Worm (Caenorhabditis elegans) whole organism, L3 larva: ENCODE results near the gene srw-130.

ENCODE experiments used
- ceh-28 ChIP-seq: fragments of 150-350 bp; optimal IDR thresholded peaks from 2 replicates; lab custom pipeline; 2014; ENCODE audit warnings: missing biosample characterization, missing genetic modification reagents, missing genetic modification characterization
- ceh-82 ChIP-seq: fragments of 150-350 bp; optimal IDR thresholded peaks from 2 replicates; lab custom pipeline; 2014; ENCODE audit warnings: missing biosample characterization, missing genetic modification characterization
- ceh-9 ChIP-seq: sonication (generic microtip); optimal IDR thresholded peaks from 2 replicates; lab custom pipeline; 2018; ENCODE audit warnings: missing biosample characterization, missing genetic modification characterization
- elt-3 ChIP-seq, 3 experiments: fragments of 150-350 bp in 1 of 3; sonication (generic microtip) in 2 of 3; optimal IDR thresholded peaks; 2 replicates in 2 of 3; 4 replicates in 1 of 3; lab custom pipeline; 2014 to 2017; ENCODE audit warnings: missing biosample characterization in 3 of 3, missing genetic modification characterization in 3 of 3
- lin-39 ChIP-seq: fragments of 150-350 bp; optimal IDR thresholded peaks from 2 replicates; lab custom pipeline; 2018; ENCODE audit warnings: missing biosample characterization, missing genetic modification reagents, missing genetic modification characterization
- nfya-1 ChIP-seq: sonication (generic microtip); optimal IDR thresholded peaks from 2 replicates; lab custom pipeline; 2017; ENCODE audit warnings: missing genetic modification characterization, mild to moderate bottlenecking, missing compliant biosample characterization, antibody characterized with exemption, moderate library complexity; ENCODE audit not compliant: insufficient read depth
- nhr-12 ChIP-seq: fragments of 150-350 bp; optimal IDR thresholded peaks from 2 replicates; lab custom pipeline; 2014; ENCODE audit warnings: missing biosample characterization, missing genetic modification characterization
- nhr-23 ChIP-seq: fragments of 150-350 bp; optimal IDR thresholded peaks from 2 replicates; lab custom pipeline; 2014; ENCODE audit warnings: missing biosample characterization, missing genetic modification reagents, missing genetic modification characterization
- nhr-237 ChIP-seq: fragments of 150-350 bp; optimal IDR thresholded peaks from 2 replicates; lab custom pipeline; 2014; ENCODE audit warnings: missing biosample characterization, missing genetic modification characterization
- nhr-76 ChIP-seq: fragments of 150-350 bp; sonication (generic microtip); optimal IDR thresholded peaks from 5 replicates; lab custom pipeline; 2014; ENCODE audit warnings: missing biosample characterization, missing genetic modification characterization
- sea-2 ChIP-seq: fragments of 150-350 bp; sonication (generic microtip); optimal IDR thresholded peaks from 4 replicates; lab custom pipeline; 2014; ENCODE audit warnings: missing biosample characterization, missing genetic modification reagents, missing genetic modification characterization
- unc-62 ChIP-seq: fragments of 150-350 bp; sonication (generic microtip); optimal IDR thresholded peaks from 4 replicates; lab custom pipeline; 2014; ENCODE audit warnings: missing biosample characterization, missing genetic modification reagents, missing genetic modification characterization
- ztf-11 ChIP-seq: fragments of 150-350 bp; optimal IDR thresholded peaks from 2 replicates; lab custom pipeline; 2014; ENCODE audit warnings: missing biosample characterization, missing genetic modification characterization

DNA sequence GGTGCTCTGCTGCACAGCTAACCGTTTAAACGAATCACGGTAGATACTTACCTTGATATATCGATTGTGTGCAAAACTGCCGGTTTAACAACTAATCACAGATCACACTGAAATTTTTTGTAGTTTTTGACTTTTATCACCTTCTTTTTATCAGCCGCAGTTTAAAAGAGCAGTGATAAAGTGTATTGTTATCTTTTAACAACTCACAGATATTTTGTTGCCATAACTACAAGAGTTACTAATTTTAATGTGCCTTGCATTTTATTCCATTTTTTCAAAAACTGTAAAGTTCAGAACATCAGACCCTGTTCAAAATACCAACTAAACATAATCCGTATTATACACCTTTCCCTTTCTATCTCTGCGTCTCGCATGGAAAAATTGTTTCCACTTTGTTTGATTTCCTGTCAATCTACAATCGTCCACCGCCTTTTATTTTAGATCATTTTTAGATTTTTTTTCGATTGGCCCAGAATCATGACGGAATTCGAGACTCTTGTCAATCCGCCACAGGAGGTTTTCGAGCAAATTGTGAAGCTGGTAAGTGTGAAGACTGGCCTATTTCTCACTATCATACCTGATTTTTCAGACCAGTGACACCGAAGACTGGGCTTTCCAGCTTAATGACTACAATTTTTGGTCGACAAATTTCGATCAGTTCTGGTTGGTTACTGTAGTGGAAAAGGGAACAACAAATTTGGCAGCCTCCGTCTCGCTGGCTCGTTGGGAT is 4.2 kb upstream of the srw-130 start, which contains the start of gene T24A6.20:
- TF ChIP-seq ztf-11, result no peak
- TF ChIP-seq lin-39 (tag; lab: Kevin White, UChicago), result no peak
- no peak for TF ChIP-seq elt-3 (tag; optimal IDR thresholded peaks at IDR 0.05; lab: Kevin White, UChicago)
- no peak for TF ChIP-seq sea-2 (GFP tag; lab: Kevin White, UChicago)
- TF ChIP-seq ceh-9 (tag; lab: Kevin White, UChicago), result no peak
- TF ChIP-seq nhr-23, result no peak
- no peak for TF ChIP-seq ceh-28
- no peak for TF ChIP-seq nfya-1 (tag; lab: Kevin White, UChicago)
- TF ChIP-seq ceh-82, result no peak
- no peak for TF ChIP-seq nhr-237 (tag; lab: Kevin White, UChicago)
- no peak for TF ChIP-seq nhr-76 (tag; lab: Kevin White, UChicago)
- no peak for TF ChIP-seq nhr-12 (tag; lab: Kevin White, UChicago)
- TF ChIP-seq unc-62 (GFP tag; lab: Kevin White, UChicago), result no peak
